Fruit fly (Drosophila melanogaster) whole organism, embryonic: Measurements from ENCODE around the gene CG10431.

Experiments
- CG10565 ChIP-seq: fragments of 200-800 bp; sonication (Bioruptor generic); optimal IDR thresholded peaks from 3 replicates; lab custom pipeline; 2016; ENCODE audit warnings: missing biosample characterization, mild to moderate bottlenecking, missing genetic modification characterization
- CG12104 ChIP-seq: fragments of 200-800 bp; sonication (Bioruptor generic); optimal IDR thresholded peaks from 3 replicates; lab custom pipeline; 2016; ENCODE audit warnings: missing biosample characterization, missing genetic modification characterization
- CG12155 ChIP-seq: fragments of 200-800 bp; sonication (Bioruptor generic); optimal IDR thresholded peaks from 3 replicates; lab custom pipeline; 2016; ENCODE audit warnings: missing biosample characterization, missing genetic modification characterization
- CG13123 ChIP-seq: fragments of 200-800 bp; sonication (Bioruptor generic); optimal IDR thresholded peaks from 2 replicates; lab custom pipeline; 2016; ENCODE audit warnings: missing biosample characterization, missing genetic modification characterization
- CG14667 ChIP-seq: fragments of 200-800 bp; sonication (Bioruptor generic); IDR thresholded peaks from 2 replicates; pipeline ENCODE4 v1.3.6; 2022; ENCODE audit warnings: missing biosample characterization, missing genetic modification characterization
- CG15011 ChIP-seq: fragments of 200-800 bp; sonication (Bioruptor generic); optimal IDR thresholded peaks from 3 replicates; lab custom pipeline; 2018; ENCODE audit warnings: missing biosample characterization, mild to moderate bottlenecking, missing genetic modification characterization
- CG1603 ChIP-seq: fragments of 200-800 bp; sonication (Bioruptor generic); optimal IDR thresholded peaks from 2 replicates; lab custom pipeline; 2019; ENCODE audit warnings: missing biosample characterization, mild to moderate bottlenecking, missing genetic modification characterization, moderate library complexity
- CG17359 ChIP-seq: fragments of 200-800 bp; sonication (Bioruptor generic); optimal IDR thresholded peaks from 3 replicates; lab custom pipeline; 2018; ENCODE audit warnings: missing biosample characterization, mild to moderate bottlenecking, missing genetic modification characterization, moderate library complexity
- CG1832 ChIP-seq: fragments of 200-800 bp; sonication (Bioruptor generic); optimal IDR thresholded peaks from 2 replicates; lab custom pipeline; 2017; ENCODE audit warnings: missing biosample characterization, mild to moderate bottlenecking, missing genetic modification characterization, inconsistent platforms
- CG2120 ChIP-seq: fragments of 200-800 bp; sonication (Bioruptor generic); optimal IDR thresholded peaks from 3 replicates; lab custom pipeline; 2016; ENCODE audit warnings: missing biosample characterization, missing genetic modification characterization
- CG3163 ChIP-seq: fragments of 200-800 bp; sonication (Bioruptor generic); optimal IDR thresholded peaks from 3 replicates; lab custom pipeline; 2016; ENCODE audit warnings: missing biosample characterization, missing genetic modification characterization
- CG32772 ChIP-seq: fragments of 200-800 bp; sonication (Bioruptor generic); IDR thresholded peaks from 2 replicates; pipeline ENCODE4 v1.3.6; 2022; ENCODE audit warnings: missing biosample characterization, missing genetic modification characterization
- CG3726 ChIP-seq: fragments of 200-800 bp; sonication (Bioruptor generic); IDR thresholded peaks from 3 replicates; pipeline ENCODE4, ENCODE4 v1.3.6; 2022; ENCODE audit warnings: missing biosample characterization, missing genetic modification characterization
- CG3995 ChIP-seq: fragments of 200-800 bp; sonication (Bioruptor generic); optimal IDR thresholded peaks from 3 replicates; lab custom pipeline; 2016; ENCODE audit warnings: missing biosample characterization, missing genetic modification characterization
- CG43689 ChIP-seq: fragments of 200-800 bp; sonication (Bioruptor generic); IDR thresholded peaks from 2 replicates; pipeline ENCODE4 v1.3.6; 2022; ENCODE audit warnings: missing biosample characterization, missing genetic modification characterization
- CG5245 ChIP-seq: fragments of 200-800 bp; sonication (Bioruptor generic); optimal IDR thresholded peaks from 3 replicates; lab custom pipeline; 2016; ENCODE audit warnings: missing biosample characterization, missing genetic modification characterization
- CG6254 ChIP-seq: fragments of 200-800 bp; sonication (Bioruptor generic); optimal IDR thresholded peaks from 3 replicates; lab custom pipeline; 2017; ENCODE audit warnings: mild to moderate bottlenecking, missing biosample characterization, missing genetic modification reagents, missing genetic modification characterization
- CG8388 ChIP-seq: fragments of 200-800 bp; sonication (Bioruptor generic); optimal IDR thresholded peaks from 2 replicates; lab custom pipeline; 2019; ENCODE audit warnings: missing biosample characterization, mild to moderate bottlenecking, missing genetic modification characterization, moderate library complexity
- CG8924 ChIP-seq: fragments of 200-800 bp; optimal IDR thresholded peaks from 3 replicates; lab custom pipeline; 2019; ENCODE audit warnings: missing biosample characterization, mild to moderate bottlenecking, missing genetic modification characterization, moderate library complexity
- CG9215 ChIP-seq: fragments of 200-800 bp; sonication (Bioruptor generic); IDR thresholded peaks from 2 replicates; pipeline ENCODE4 v1.3.6; 2022; ENCODE audit warnings: missing biosample characterization, missing genetic modification characterization
- CG9932 ChIP-seq: fragments of 200-800 bp; sonication (Bioruptor generic); IDR thresholded peaks from 2 replicates; pipeline ENCODE4 v1.3.6; 2022; ENCODE audit warnings: missing biosample characterization, missing genetic modification characterization
- CTCF ChIP-seq: fragments of 200-800 bp; sonication (Bioruptor generic); optimal IDR thresholded peaks from 2 replicates; lab custom pipeline; 2017; ENCODE audit warnings: missing biosample characterization, mild to moderate bottlenecking, missing genetic modification characterization, moderate library complexity
- Dll ChIP-seq: fragments of 200-800 bp; sonication (Bioruptor generic); IDR thresholded peaks from 4 replicates; pipeline ENCODE4 v1.3.6; 2022; ENCODE audit warnings: missing biosample characterization, missing genetic modification characterization; ENCODE audit not compliant: partially characterized antibody
- H15 ChIP-seq: fragments of 200-800 bp; sonication (Bioruptor generic); IDR thresholded peaks from 3 replicates; pipeline ENCODE4 v1.3.6; 2022; ENCODE audit warnings: missing biosample characterization, missing genetic modification characterization
- Hsf ChIP-seq: fragments of 200-800 bp; sonication (Bioruptor generic); optimal IDR thresholded peaks from 3 replicates; lab custom pipeline; 2016; ENCODE audit warnings: missing biosample characterization, missing genetic modification characterization
- Lim3 ChIP-seq: fragments of 200-800 bp; sonication (Bioruptor generic); IDR thresholded peaks from 2 replicates; pipeline ENCODE4 v1.3.6; 2022; ENCODE audit warnings: missing biosample characterization, missing genetic modification characterization
- MESR4 ChIP-seq: fragments of 200-800 bp; sonication (Bioruptor generic); optimal IDR thresholded peaks from 2 replicates; lab custom pipeline; 2018; ENCODE audit warnings: missing biosample characterization, mild to moderate bottlenecking, missing genetic modification characterization, moderate library complexity
- Ptx1 ChIP-seq: fragments of 200-800 bp; sonication (Bioruptor generic); IDR thresholded peaks from 2 replicates; pipeline ENCODE4 v1.3.6; 2022; ENCODE audit warnings: missing biosample characterization, missing genetic modification characterization
- Ravus ChIP-seq: fragments of 200-800 bp; sonication (Bioruptor generic); IDR thresholded peaks from 2 replicates; pipeline ENCODE4 v1.3.6; 2022; ENCODE audit warnings: missing biosample characterization, missing genetic modification characterization
- az2 ChIP-seq: fragments of 200-800 bp; sonication (Bioruptor generic); optimal IDR thresholded peaks from 3 replicates; lab custom pipeline; 2016; ENCODE audit warnings: missing biosample characterization, missing genetic modification characterization
- bigmax ChIP-seq: fragments of 200-800 bp; sonication (Bioruptor generic); optimal IDR thresholded peaks from 2 replicates; lab custom pipeline; 2018; ENCODE audit warnings: missing biosample characterization, mild to moderate bottlenecking, missing genetic modification characterization
- btn ChIP-seq: fragments of 200-800 bp; sonication (Bioruptor generic); optimal IDR thresholded peaks from 2 replicates; lab custom pipeline; 2016; ENCODE audit warnings: missing biosample characterization, missing genetic modification characterization
- corto ChIP-seq: fragments of 200-800 bp; sonication (Bioruptor generic); optimal IDR thresholded peaks from 2 replicates; lab custom pipeline; 2016; ENCODE audit warnings: missing biosample characterization, mild to moderate bottlenecking, missing genetic modification characterization, moderate library complexity
- dan ChIP-seq: fragments of 200-800 bp; sonication (Bioruptor generic); IDR thresholded peaks from 2 replicates; pipeline ENCODE4 v1.3.6; 2022; ENCODE audit warnings: missing biosample characterization, missing genetic modification characterization
- eve ChIP-seq, 2 experiments: fragments of >200 bp; optimal IDR thresholded peaks; 2 replicates each; lab custom pipeline; 2017; ENCODE audit warnings: missing biosample characterization in 2 of 2, missing genetic modification characterization in 2 of 2
- exex ChIP-seq: fragments of 200-800 bp; sonication (Bioruptor generic); optimal IDR thresholded peaks from 4 replicates; lab custom pipeline; 2018; ENCODE audit warnings: missing biosample characterization, mild to moderate bottlenecking, missing genetic modification characterization, moderate library complexity
- fd3F ChIP-seq: fragments of 200-800 bp; sonication (Bioruptor generic); optimal IDR thresholded peaks from 2 replicates; lab custom pipeline; 2018; ENCODE audit warnings: missing biosample characterization, mild to moderate bottlenecking, missing genetic modification characterization, moderate library complexity
- fd64A ChIP-seq: fragments of 200-800 bp; sonication (Bioruptor generic); optimal IDR thresholded peaks from 3 replicates; lab custom pipeline; 2018; ENCODE audit warnings: missing biosample characterization, mild to moderate bottlenecking, missing genetic modification characterization
- inv ChIP-seq: fragments of 200-800 bp; sonication (Bioruptor generic); IDR thresholded peaks from 2 replicates; pipeline ENCODE4 v1.3.6; 2022; ENCODE audit warnings: missing biosample characterization, missing genetic modification characterization; ENCODE audit not compliant: partially characterized antibody
- luna ChIP-seq: fragments of 200-800 bp; sonication (Bioruptor generic); optimal IDR thresholded peaks from 2 replicates; lab custom pipeline; 2016; ENCODE audit warnings: missing biosample characterization, missing genetic modification characterization
- oc ChIP-seq: fragments of 200-800 bp; sonication (Bioruptor generic); optimal IDR thresholded peaks from 2 replicates; lab custom pipeline; 2018; ENCODE audit warnings: missing biosample characterization, mild to moderate bottlenecking, missing genetic modification characterization, moderate library complexity
- pho ChIP-seq: fragments of 200-800 bp; sonication (Bioruptor generic); optimal IDR thresholded peaks from 2 replicates; lab custom pipeline; 2016; ENCODE audit warnings: missing biosample characterization, missing genetic modification characterization
- phol ChIP-seq: fragments of 200-800 bp; sonication (Bioruptor generic); optimal IDR thresholded peaks from 3 replicates; lab custom pipeline; 2018; ENCODE audit warnings: missing biosample characterization, mild to moderate bottlenecking, missing genetic modification characterization, moderate library complexity
- seq ChIP-seq: fragments of 200-800 bp; sonication (Bioruptor generic); IDR thresholded peaks from 2 replicates; pipeline ENCODE4 v1.3.6; 2022; ENCODE audit warnings: missing biosample characterization, missing genetic modification characterization
- sim ChIP-seq: fragments of 200-800 bp; sonication (Bioruptor generic); IDR thresholded peaks from 2 replicates; pipeline ENCODE4 v1.3.6; 2022; ENCODE audit warnings: missing biosample characterization, missing genetic modification characterization
- slou ChIP-seq: fragments of 200-800 bp; sonication (Bioruptor generic); optimal IDR thresholded peaks from 3 replicates; lab custom pipeline; 2016; ENCODE audit warnings: missing biosample characterization, missing genetic modification characterization
- sna ChIP-seq: fragments of 200-800 bp; sonication (Bioruptor generic); IDR thresholded peaks from 2 replicates; pipeline ENCODE4 v1.3.6; 2022; ENCODE audit warnings: missing biosample characterization, missing genetic modification characterization; ENCODE audit not compliant: partially characterized antibody
- stc ChIP-seq: fragments of 200-800 bp; sonication (Bioruptor generic); IDR thresholded peaks from 2 replicates; pipeline ENCODE4 v1.3.6; 2022; ENCODE audit warnings: missing biosample characterization, missing genetic modification characterization
- tin ChIP-seq: fragments of 200-800 bp; sonication (Bioruptor generic); optimal IDR thresholded peaks from 3 replicates; lab custom pipeline; 2016; ENCODE audit warnings: missing biosample characterization, missing genetic modification characterization
- toy ChIP-seq: fragments of 200-800 bp; sonication (Bioruptor generic); IDR thresholded peaks from 2 replicates; pipeline ENCODE4 v1.3.6; 2022; ENCODE audit warnings: missing biosample characterization, missing genetic modification characterization
- unpg ChIP-seq: fragments of 200-800 bp; sonication (Bioruptor generic); optimal IDR thresholded peaks from 3 replicates; lab custom pipeline; 2018; ENCODE audit warnings: missing biosample characterization, mild to moderate bottlenecking, missing genetic modification characterization, moderate library complexity
- yki ChIP-seq: fragments of >200 bp; optimal IDR thresholded peaks from 3 replicates; lab custom pipeline; 2018
- zen2 ChIP-seq: fragments of 200-800 bp; sonication (Bioruptor generic); IDR thresholded peaks from 3 replicates; pipeline ENCODE4 v1.3.6; 2022; ENCODE audit warnings: missing biosample characterization, missing genetic modification characterization; ENCODE audit not compliant: partially characterized antibody

The CG10431 gene

dm6 chr2L:18966214-18966556, 8.3 kb upstream of the CG10431 start:
- TF ChIP-seq dan (GFP tag; lab: Robert Waterston, UW) (peak; percentile 49), CG9215 (GFP tag; lab: Robert Waterston, UW) (peak; percentile 85), stc (GFP tag; lab: Robert Waterston, UW) (peak; percentile 81), CG6254 (GFP tag; lab: Kevin White, UChicago) (peak; percentile 47), Hsf (GFP tag; lab: Kevin White, UChicago) (peak; percentile 62), btn (GFP tag; lab: Kevin White, UChicago) (no peak), CG32772 (GFP tag; lab: Robert Waterston, UW) (peak; percentile 87), pho (GFP tag; lab: Kevin White, UChicago) (peak; percentile 73), bigmax (GFP tag; lab: Kevin White, UChicago) (no peak), eve (GFP tag; optimal IDR thresholded peaks at IDR 0.05; lab: Kevin White, UChicago) (no peak), CG3995 (GFP tag; lab: Kevin White, UChicago) (no peak), CG1832 (GFP tag; lab: Kevin White, UChicago) (no peak), toy (GFP tag; lab: Robert Waterston, UW) (peak; percentile 86), CG3726 (GFP tag; lab: Robert Waterston, UW) (peak; percentile 46; the same call in 1 of the 3 replicates), luna (no peak), exex (tag; lab: Kevin White, UChicago) (peak; percentile 65), CG12155 (GFP tag; lab: Kevin White, UChicago) (peak; percentile 59), CG8388 (GFP tag; lab: Kevin White, UChicago) (peak; percentile 57), CG5245 (GFP tag; lab: Kevin White, UChicago) (peak; percentile 19), fd3F (peak; percentile 75), CTCF (GFP tag; lab: Kevin White, UChicago) (no peak), Ptx1 (GFP tag; lab: Robert Waterston, UW) (peak; percentile 92), az2 (GFP tag; lab: Kevin White, UChicago) (peak; percentile 39), oc (peak; percentile 16), tin (peak; percentile 62), CG1603 (no peak), Lim3 (GFP tag; lab: Robert Waterston, UW) (no peak), CG10565 (GFP tag; lab: Kevin White, UChicago) (no peak), inv (GFP tag; lab: Robert Waterston, UW) (no peak), CG12104 (GFP tag; lab: Kevin White, UChicago) (peak; percentile 54), CG17359 (tag; lab: Kevin White, UChicago) (peak; percentile 78), MESR4 (GFP tag; lab: Kevin White, UChicago) (no peak), yki (lab: Kevin White, UChicago) (no peak), Ravus (peak; percentile 73), zen2 (no peak), CG3163 (GFP tag; lab: Kevin White, UChicago) (no peak), CG43689 (GFP tag; lab: Robert Waterston, UW) (peak; percentile 67), CG15011 (peak; percentile 27), CG8924 (tag; lab: Kevin White, UChicago) (peak; percentile 77), seq (GFP tag; lab: Robert Waterston, UW) (peak; percentile 88), fd64A (GFP tag; lab: Kevin White, UChicago) (no peak), CG9932 (GFP tag; lab: Robert Waterston, UW) (peak; percentile 95), slou (GFP tag; lab: Kevin White, UChicago) (peak; percentile 63), H15 (GFP tag; lab: Robert Waterston, UW) (peak; percentile 81), Dll (GFP tag; lab: Robert Waterston, UW) (no peak), phol (tag; lab: Kevin White, UChicago) (peak; percentile 72), sna (no peak), CG13123 (GFP tag; lab: Kevin White, UChicago) (peak; percentile 37), sim (GFP tag; lab: Robert Waterston, UW) (peak; percentile 49; the same call in 1 of the 2 replicates), corto (GFP tag; lab: Kevin White, UChicago) (peak; percentile 10), CG14667 (GFP tag; lab: Robert Waterston, UW) (peak; percentile 80), CG2120 (GFP tag; lab: Kevin White, UChicago) (peak; percentile 86), unpg (GFP tag; lab: Kevin White, UChicago) (peak; percentile 79)
